Fruit fly (Drosophila melanogaster) whole organism, prepupa: ENCODE measurements around the gene Atg4b.

Experiments
- CG10631 ChIP-seq: fragments of 200-800 bp; sonication (Bioruptor generic); optimal IDR thresholded peaks from 2 replicates; lab custom pipeline; 2016; ENCODE audit warnings: missing biosample characterization, missing genetic modification characterization
- CG11762 ChIP-seq: fragments of 200-800 bp; sonication (Bioruptor generic); optimal IDR thresholded peaks from 3 replicates; lab custom pipeline; 2016; ENCODE audit warnings: missing biosample characterization, missing genetic modification characterization; ENCODE audit not compliant: insufficient read depth
- CG11902 ChIP-seq: fragments of 200-800 bp; sonication (Bioruptor generic); optimal IDR thresholded peaks from 3 replicates; lab custom pipeline; 2016; ENCODE audit warnings: missing biosample characterization, missing genetic modification characterization
- CG15336 ChIP-seq: fragments of 200-800 bp; sonication (Bioruptor generic); IDR thresholded peaks from 2 replicates; pipeline ENCODE4 v1.3.6; 2022; ENCODE audit warnings: missing biosample characterization, missing genetic modification characterization
- CG3032 ChIP-seq: fragments of 200-800 bp; optimal IDR thresholded peaks from 2 replicates; lab custom pipeline; 2019; ENCODE audit warnings: missing biosample characterization, mild to moderate bottlenecking, missing genetic modification characterization, moderate library complexity
- CG31627 ChIP-seq: fragments of 200-800 bp; sonication (Bioruptor generic); optimal IDR thresholded peaks from 3 replicates; lab custom pipeline; 2016; ENCODE audit warnings: missing biosample characterization, missing genetic modification characterization
- CG3919 ChIP-seq: fragments of 200-800 bp; sonication (Bioruptor generic); optimal IDR thresholded peaks from 3 replicates; lab custom pipeline; 2016; ENCODE audit warnings: missing biosample characterization, missing genetic modification characterization
- CG6163 ChIP-seq: fragments of 200-800 bp; sonication (Bioruptor generic); IDR thresholded peaks from 3 replicates; pipeline ENCODE4 v1.3.6; 2022; ENCODE audit warnings: missing biosample characterization, missing genetic modification characterization
- CG6276 ChIP-seq: fragments of 200-800 bp; sonication (Bioruptor generic); optimal IDR thresholded peaks from 2 replicates; lab custom pipeline; 2017; ENCODE audit warnings: missing biosample characterization, mild to moderate bottlenecking, missing genetic modification characterization
- CG6792 ChIP-seq: fragments of 200-800 bp; sonication (Bioruptor generic); optimal IDR thresholded peaks from 3 replicates; lab custom pipeline; 2016; ENCODE audit warnings: missing biosample characterization, missing genetic modification characterization
- CG6854 ChIP-seq: fragments of 200-800 bp; sonication (Bioruptor generic); optimal IDR thresholded peaks from 2 replicates; lab custom pipeline; 2017; ENCODE audit warnings: missing biosample characterization, mild to moderate bottlenecking, missing genetic modification characterization
- CG7368 ChIP-seq: fragments of 200-800 bp; sonication (Bioruptor generic); optimal IDR thresholded peaks from 3 replicates; lab custom pipeline; 2016; ENCODE audit warnings: missing biosample characterization, missing genetic modification characterization
- CG8119 ChIP-seq: fragments of 200-800 bp; sonication (Bioruptor generic); IDR thresholded peaks from 3 replicates; pipeline ENCODE4 v1.3.6; 2022; ENCODE audit warnings: missing biosample characterization, missing genetic modification characterization
- CG8319 ChIP-seq: fragments of 200-800 bp; sonication (Bioruptor generic); optimal IDR thresholded peaks from 3 replicates; lab custom pipeline; 2016; ENCODE audit warnings: missing biosample characterization, missing genetic modification characterization
- Eip75B ChIP-seq: fragments of 200-800 bp; sonication (Bioruptor generic); optimal IDR thresholded peaks from 3 replicates; lab custom pipeline; 2016; ENCODE audit warnings: missing biosample characterization, missing genetic modification characterization
- Eip78C ChIP-seq: fragments of 200-800 bp; sonication (Bioruptor generic); peaks from one replicate; lab custom pipeline; 2016; ENCODE audit warnings: missing biosample characterization, missing genetic modification characterization
- Eip93F ChIP-seq: fragments of 200-800 bp; sonication (Bioruptor generic); optimal IDR thresholded peaks from 2 replicates; lab custom pipeline; 2016; ENCODE audit warnings: missing biosample characterization, mild to moderate bottlenecking, missing genetic modification characterization
- Ets21C ChIP-seq: fragments of 200-800 bp; sonication (Bioruptor generic); optimal IDR thresholded peaks from 3 replicates; lab custom pipeline; 2016; ENCODE audit warnings: missing biosample characterization, missing genetic modification characterization
- Ets96B ChIP-seq: fragments of 200-800 bp; optimal IDR thresholded peaks from 2 replicates; lab custom pipeline; 2019; ENCODE audit warnings: missing biosample characterization, mild to moderate bottlenecking, missing genetic modification characterization, moderate library complexity
- Smox ChIP-seq: fragments of 200-800 bp; sonication (Bioruptor generic); optimal IDR thresholded peaks from 3 replicates; lab custom pipeline; 2016; ENCODE audit warnings: missing biosample characterization, missing genetic modification characterization
- achi ChIP-seq: fragments of 200-800 bp; sonication (Bioruptor generic); optimal IDR thresholded peaks from 3 replicates; lab custom pipeline; 2016; ENCODE audit warnings: missing biosample characterization, missing genetic modification characterization
- acj6 ChIP-seq: fragments of 200-800 bp; sonication (Bioruptor generic); optimal IDR thresholded peaks from 3 replicates; lab custom pipeline; 2016; ENCODE audit warnings: missing biosample characterization, missing genetic modification characterization
- cyc ChIP-seq: fragments of 200-800 bp; sonication (Bioruptor generic); optimal IDR thresholded peaks from 3 replicates; lab custom pipeline; 2016; ENCODE audit warnings: missing biosample characterization, missing genetic modification characterization
- dsx ChIP-seq: fragments of 200-800 bp; optimal IDR thresholded peaks from 3 replicates; lab custom pipeline; 2019; ENCODE audit warnings: missing biosample characterization, mild to moderate bottlenecking, missing genetic modification characterization, moderate library complexity; ENCODE audit not compliant: poor library complexity, severe bottlenecking
- eg ChIP-seq: fragments of 200-800 bp; sonication (Bioruptor generic); IDR thresholded peaks from 3 replicates; pipeline ENCODE4 v1.3.6; 2022; ENCODE audit warnings: missing biosample characterization, missing genetic modification characterization
- esn ChIP-seq: fragments of 200-800 bp; sonication (Bioruptor generic); optimal IDR thresholded peaks from 2 replicates; lab custom pipeline; 2016; ENCODE audit warnings: missing biosample characterization, mild to moderate bottlenecking, missing genetic modification characterization, moderate library complexity
- fd59A ChIP-seq: fragments of 200-800 bp; sonication (Bioruptor generic); optimal IDR thresholded peaks from 2 replicates; lab custom pipeline; 2017; ENCODE audit warnings: missing biosample characterization, mild to moderate bottlenecking, missing genetic modification characterization, missing genetic modification reagents
- fd85E ChIP-seq: fragments of 200-800 bp; sonication (Bioruptor generic); optimal IDR thresholded peaks from 3 replicates; lab custom pipeline; 2016; ENCODE audit warnings: missing biosample characterization, missing genetic modification characterization
- lz ChIP-seq: fragments of 200-800 bp; sonication (Bioruptor generic); optimal IDR thresholded peaks from 3 replicates; lab custom pipeline; 2016; ENCODE audit warnings: missing biosample characterization, missing genetic modification characterization
- salr ChIP-seq, 2 experiments: fragments of 200-800 bp; sonication (Bioruptor generic); optimal IDR thresholded peaks; 3 replicates each; lab custom pipeline; 2016 to 2018; ENCODE audit warnings: missing biosample characterization in 2 of 2, missing genetic modification characterization in 2 of 2, mild to moderate bottlenecking in 1 of 2
- svp ChIP-seq: fragments of 200-800 bp; sonication (Bioruptor generic); peaks from one replicate; lab custom pipeline; 2016; ENCODE audit warnings: missing biosample characterization, missing genetic modification characterization

The Atg4b gene

dm6 chr3R:15367477-15367876 is 10.8 kb upstream of the Atg4b start, which contains the start of gene CG34404:
Gene CG34404 (minus strand): TSS chr3R:15367665.
- TF ChIP-seq CG6854 (GFP tag; lab: Kevin White, UChicago) (no peak), lz (GFP tag; lab: Kevin White, UChicago) (no peak), Eip78C (GFP tag; lab: Kevin White, UChicago) (peak; percentile 40), cyc (GFP tag; lab: Kevin White, UChicago) (no peak), CG8319 (GFP tag; lab: Kevin White, UChicago) (no peak), svp (no peak), achi (GFP tag; lab: Kevin White, UChicago) (no peak), Ets96B (no peak), acj6 (no peak), CG3919 (GFP tag; lab: Kevin White, UChicago) (no peak), CG6163 (GFP tag; lab: Robert Waterston, UW) (no peak), esn (GFP tag; lab: Kevin White, UChicago) (peak; percentile 22)
- TF ChIP-seq, all 60 proteins: peak for 2

dm6 chr3R:15366839-15367238 is 10.1 kb upstream of the Atg4b start:
- peak; percentile 94 for TF ChIP-seq svp
- TF ChIP-seq Ets96B, result peak; percentile 57
- TF ChIP-seq CG31627 (GFP tag; lab: Kevin White, UChicago), result peak; percentile 18
- TF ChIP-seq dsx, result peak; percentile 58
- TF ChIP-seq CG8119, result peak; percentile 74; the same call in 2 of the 3 replicates
- no peak for TF ChIP-seq Ets21C (GFP tag; lab: Kevin White, UChicago)
- TF ChIP-seq Eip93F (GFP tag; lab: Kevin White, UChicago), result no peak
- no peak for TF ChIP-seq CG6276 (GFP tag; lab: Kevin White, UChicago)
- peak; percentile 73 for TF ChIP-seq Eip78C (GFP tag; lab: Kevin White, UChicago)
- TF ChIP-seq CG11762, result no peak
- peak; percentile 21 for TF ChIP-seq cyc (GFP tag; lab: Kevin White, UChicago)
- no peak for TF ChIP-seq CG11902 (GFP tag; lab: Kevin White, UChicago)
- no peak for TF ChIP-seq salr (GFP tag; optimal IDR thresholded peaks at IDR 0.05; lab: Kevin White, UChicago)
- TF ChIP-seq CG3919 (GFP tag; lab: Kevin White, UChicago), result no peak
- peak; percentile 60; the same call in 2 of the 3 replicates for TF ChIP-seq CG6163 (GFP tag; lab: Robert Waterston, UW)
- no peak for TF ChIP-seq Eip75B (GFP tag; lab: Kevin White, UChicago)
- TF ChIP-seq Smox (GFP tag; lab: Kevin White, UChicago), result no peak
- TF ChIP-seq CG15336 (GFP tag; lab: Robert Waterston, UW), result peak; percentile 81
- peak; percentile 50 for TF ChIP-seq CG6792 (GFP tag; lab: Kevin White, UChicago)
- peak; percentile 76 for TF ChIP-seq eg
- peak; percentile 68 for TF ChIP-seq esn (GFP tag; lab: Kevin White, UChicago)
- peak; percentile 43 for TF ChIP-seq lz (GFP tag; lab: Kevin White, UChicago)
- TF ChIP-seq CG3032, result peak; percentile 35

dm6 chr3R:15363608-15364007 is 6.9 kb upstream of the Atg4b start, which contains the start of gene CG6171:
Gene CG6171 (minus strand): TSS chr3R:15363857.
- TF ChIP-seq Eip78C (GFP tag; lab: Kevin White, UChicago), result peak; percentile 52
- no peak for TF ChIP-seq fd85E
- no peak for TF ChIP-seq lz (GFP tag; lab: Kevin White, UChicago)
- TF ChIP-seq esn (GFP tag; lab: Kevin White, UChicago), result peak; percentile 34
- TF ChIP-seq fd59A (GFP tag; lab: Kevin White, UChicago), result no peak
- TF ChIP-seq Ets96B, result no peak
- no peak for TF ChIP-seq CG7368 (GFP tag; lab: Kevin White, UChicago)
- TF ChIP-seq CG6163 (GFP tag; lab: Robert Waterston, UW), result no peak
- TF ChIP-seq salr (GFP tag; optimal IDR thresholded peaks at IDR 0.05; lab: Kevin White, UChicago), result no peak
- TF ChIP-seq, all 60 proteins: peak for 2

dm6 chr3R:15361490-15361889 is 4.8 kb upstream of the Atg4b start, which contains the start of the genes Cog2 and Trax:
Gene Cog2 (minus strand): TSS chr3R:15361657.
Gene Trax (plus strand): TSS chr3R:15361692.
- no peak for TF ChIP-seq CG10631 (GFP tag; lab: Kevin White, UChicago)

dm6 chr3R:15356152-15356551 is 572 bp downstream of the Atg4b start:
- TF ChIP-seq fd85E (no peak), Smox (GFP tag; lab: Kevin White, UChicago) (no peak), CG31627 (GFP tag; lab: Kevin White, UChicago) (no peak)
